Worm (Caenorhabditis elegans): ENCODE measurements around the gene C49C8.8.

DNA sequence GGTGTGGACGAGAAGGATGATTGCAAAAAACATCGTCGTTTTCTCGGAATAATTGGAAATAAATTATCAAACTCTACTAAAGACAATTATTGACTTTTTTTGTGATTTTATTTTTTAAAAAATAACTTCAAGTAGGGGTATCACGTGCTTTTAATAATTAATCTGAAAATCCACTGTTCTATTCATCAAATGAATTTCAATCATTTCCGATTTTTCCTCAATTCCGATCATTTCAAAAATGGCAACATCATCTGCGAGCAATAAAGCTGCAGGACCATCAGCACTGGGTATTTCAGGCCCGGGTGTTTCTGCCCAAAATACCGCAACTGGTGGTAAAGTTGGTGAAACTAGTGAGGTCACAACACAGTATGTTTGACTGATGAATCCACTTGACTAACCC lies 34.9 kb upstream of the C49C8.8 start, which contains the start of the genes F42A9.7 and F42A9.3:
- no peak for TF ChIP-seq ceh-13 (GFP tag; optimal IDR thresholded peaks at IDR 0.05)
- TF ChIP-seq hnd-1 (tag; optimal IDR thresholded peaks at IDR 0.05), result no peak
- TF ChIP-seq B0310.2 (tag; optimal IDR thresholded peaks at IDR 0.05), result no peak
- no peak for TF ChIP-seq ama-1 (optimal IDR thresholded peaks at IDR 0.05)
- TF ChIP-seq hmg-4 (GFP tag; optimal IDR thresholded peaks at IDR 0.05), result no peak
- no peak for TF ChIP-seq ets-7 (tag; optimal IDR thresholded peaks at IDR 0.05)
- no peak for TF ChIP-seq scrt-1 (GFP tag; IDR thresholded peaks at IDR 0.05)
- no peak for TF ChIP-seq flt-1 (GFP tag; IDR thresholded peaks at IDR 0.05)
- TF ChIP-seq hmbx-1 (tag; optimal IDR thresholded peaks at IDR 0.05), result no peak
- no peak for TF ChIP-seq pes-1 (GFP tag; IDR thresholded peaks at IDR 0.05)
- no peak for TF ChIP-seq sea-1 (GFP tag; conservative IDR thresholded peaks at IDR 0.05)
- no peak for TF ChIP-seq tra-4 (tag; optimal IDR thresholded peaks at IDR 0.05)
- TF ChIP-seq aly-1 (tag; optimal IDR thresholded peaks at IDR 0.05), result no peak
